Fruit fly (Drosophila melanogaster): Measurements from ENCODE around the gene CG3119.

DNA sequence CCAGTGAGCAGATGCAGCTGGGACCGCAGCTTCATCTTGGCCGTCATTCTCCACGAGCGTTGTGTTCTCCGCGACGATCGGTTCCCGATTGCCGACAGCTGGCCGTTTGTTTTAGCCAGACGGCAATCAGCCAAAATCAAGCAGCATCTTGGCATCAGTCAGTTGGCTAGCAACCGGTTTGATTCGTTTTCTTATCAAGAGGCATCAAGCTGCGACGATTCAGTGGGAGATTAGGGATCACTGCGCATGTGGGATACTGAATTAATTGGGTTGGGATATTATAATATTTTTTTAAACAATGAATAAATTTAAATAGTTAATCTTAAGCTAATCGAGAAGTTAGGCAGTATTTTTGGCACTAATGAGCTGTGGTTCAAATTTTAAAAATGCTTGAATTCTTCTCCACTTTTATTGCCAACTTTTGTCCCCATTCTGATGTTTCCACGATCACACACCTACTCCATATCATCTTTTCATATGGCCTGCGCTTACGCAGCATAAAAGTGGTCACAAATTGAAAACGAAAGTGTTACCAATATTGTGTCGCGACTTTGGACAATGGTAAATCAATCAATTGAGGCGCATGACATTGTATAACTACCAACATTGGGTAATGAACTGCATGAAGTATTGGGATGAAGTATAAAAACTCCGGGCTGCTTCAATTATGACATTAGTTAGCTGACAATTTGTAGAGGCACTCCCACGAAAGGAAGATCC lies at the start of gene CG3119, which contains the start of gene Cpr23B:
- TF ChIP-seq Clk (GFP tag; optimal IDR thresholded peaks at IDR 0.05) (no peak), CG12768 (GFP tag; optimal IDR thresholded peaks at IDR 0.05) (no peak), kay (GFP tag; ENCODE audit: borderline replicate concordance) (no peak), cic (GFP tag; optimal IDR thresholded peaks at IDR 0.05) (no peak), CG7101 (tag; optimal IDR thresholded peaks at IDR 0.05) (no peak), ovo (GFP tag; optimal IDR thresholded peaks at IDR 0.05) (no peak), bab1 (GFP tag; optimal IDR thresholded peaks at IDR 0.05) (no peak), tj (GFP tag; optimal IDR thresholded peaks at IDR 0.05) (no peak), CG14711 (tag; optimal IDR thresholded peaks at IDR 0.05) (no peak), CG11617 (GFP tag; optimal IDR thresholded peaks at IDR 0.05) (no peak), cnc (optimal IDR thresholded peaks at IDR 0.05) (no peak), Hr96 (GFP tag; optimal IDR thresholded peaks at IDR 0.05) (no peak)

Measured in whole organism, adult.